Fruit fly (Drosophila melanogaster) whole organism, embryonic: ENCODE data around the gene Strip.

Source experiments
- CG11504 ChIP-seq: fragments of 200-800 bp; sonication (Bioruptor generic); optimal IDR thresholded peaks from 3 replicates; lab custom pipeline; 2019; ENCODE audit warnings: missing biosample characterization, mild to moderate bottlenecking, missing genetic modification characterization, moderate library complexity
- CG11560 ChIP-seq: fragments of 200-800 bp; sonication (Bioruptor generic); IDR thresholded peaks from 3 replicates; pipeline ENCODE4 v1.3.6; 2022; ENCODE audit warnings: missing biosample characterization, missing genetic modification characterization
- CG11695 ChIP-seq: fragments of 200-800 bp; sonication (Bioruptor generic); IDR thresholded peaks from 3 replicates; pipeline ENCODE4 v1.3.6; 2022; ENCODE audit warnings: missing biosample characterization, missing genetic modification characterization
- CG12071 ChIP-seq: fragments of 200-800 bp; sonication (Bioruptor generic); optimal IDR thresholded peaks from 3 replicates; lab custom pipeline; 2018; ENCODE audit warnings: missing biosample characterization, mild to moderate bottlenecking, missing genetic modification characterization
- CG12104 ChIP-seq: fragments of 200-800 bp; sonication (Bioruptor generic); optimal IDR thresholded peaks from 3 replicates; lab custom pipeline; 2016; ENCODE audit warnings: missing biosample characterization, missing genetic modification characterization
- CG12299 ChIP-seq: fragments of 200-800 bp; sonication (Bioruptor generic); optimal IDR thresholded peaks from 2 replicates; lab custom pipeline; 2018; ENCODE audit warnings: missing biosample characterization, mild to moderate bottlenecking, missing genetic modification characterization
- CG12942 ChIP-seq: fragments of 200-800 bp; sonication (Bioruptor generic); optimal IDR thresholded peaks from 3 replicates; lab custom pipeline; 2016; ENCODE audit warnings: missing biosample characterization, missing genetic modification characterization
- CG13123 ChIP-seq: fragments of 200-800 bp; sonication (Bioruptor generic); optimal IDR thresholded peaks from 2 replicates; lab custom pipeline; 2016; ENCODE audit warnings: missing biosample characterization, missing genetic modification characterization
- CG13424 ChIP-seq: fragments of 200-800 bp; sonication (Bioruptor generic); optimal IDR thresholded peaks from 2 replicates; lab custom pipeline; 2019; ENCODE audit warnings: missing biosample characterization, mild to moderate bottlenecking, missing genetic modification characterization, moderate library complexity
- CG13624 ChIP-seq: fragments of 200-800 bp; sonication (Bioruptor generic); optimal IDR thresholded peaks from 2 replicates; lab custom pipeline; 2016; ENCODE audit warnings: missing biosample characterization, missing genetic modification characterization
- CG14014 ChIP-seq: fragments of 200-800 bp; sonication (Bioruptor generic); IDR thresholded peaks from 2 replicates; pipeline ENCODE4 v1.3.6; 2022; ENCODE audit warnings: missing biosample characterization, missing genetic modification characterization
- CG14860 ChIP-seq: fragments of 200-800 bp; sonication (Bioruptor generic); IDR thresholded peaks from 3 replicates; pipeline ENCODE4 v1.3.6; 2022; ENCODE audit warnings: missing biosample characterization, missing genetic modification characterization; ENCODE audit not compliant: partially characterized antibody
- CG17361 ChIP-seq: fragments of 200-800 bp; sonication (Bioruptor generic); IDR thresholded peaks from 3 replicates; pipeline ENCODE4 v1.3.6; 2022; ENCODE audit warnings: missing biosample characterization, missing genetic modification characterization
- CG1792 ChIP-seq: fragments of 200-800 bp; sonication (Bioruptor generic); optimal IDR thresholded peaks from 2 replicates; lab custom pipeline; 2016; ENCODE audit warnings: missing biosample characterization, missing genetic modification characterization
- CG18011 ChIP-seq: fragments of 200-800 bp; sonication (Bioruptor generic); optimal IDR thresholded peaks from 2 replicates; lab custom pipeline; 2017; ENCODE audit warnings: missing biosample characterization, missing genetic modification characterization, mild to moderate bottlenecking, moderate library complexity, missing genotype
- CG2199 ChIP-seq: fragments of 200-800 bp; sonication (Bioruptor generic); IDR thresholded peaks from 3 replicates; pipeline ENCODE4 v1.3.6; 2022; ENCODE audit warnings: missing biosample characterization, missing genetic modification characterization
- CG30431 ChIP-seq: fragments of 200-800 bp; sonication (Bioruptor generic); optimal IDR thresholded peaks from 2 replicates; lab custom pipeline; 2017; ENCODE audit warnings: missing biosample characterization, missing genetic modification characterization
- CG32767 ChIP-seq: fragments of 200-800 bp; sonication (Bioruptor generic); IDR thresholded peaks from 2 replicates; pipeline ENCODE4 v1.3.6; 2022; ENCODE audit warnings: missing biosample characterization, missing genetic modification characterization
- CG34422 ChIP-seq: fragments of 200-800 bp; sonication (Bioruptor generic); IDR thresholded peaks from 3 replicates; pipeline ENCODE4 v1.3.6; 2022; ENCODE audit warnings: missing biosample characterization, missing genetic modification characterization
- CG8388 ChIP-seq: fragments of 200-800 bp; sonication (Bioruptor generic); optimal IDR thresholded peaks from 2 replicates; lab custom pipeline; 2019; ENCODE audit warnings: missing biosample characterization, mild to moderate bottlenecking, missing genetic modification characterization, moderate library complexity
- CoRest ChIP-seq: fragments of 200-800 bp; sonication (Bioruptor generic); optimal IDR thresholded peaks from 3 replicates; lab custom pipeline; 2018; ENCODE audit warnings: missing biosample characterization, mild to moderate bottlenecking, missing genetic modification characterization, moderate library complexity
- Dip2 ChIP-seq: fragments of 200-800 bp; sonication (Bioruptor generic); IDR thresholded peaks from 2 replicates; pipeline ENCODE4 v1.3.6; 2022; ENCODE audit warnings: missing biosample characterization, missing genetic modification characterization
- Drgx ChIP-seq: fragments of 200-800 bp; sonication (Bioruptor generic); IDR thresholded peaks from 2 replicates; pipeline ENCODE4 v1.3.6; 2022; ENCODE audit warnings: missing biosample characterization, missing genetic modification characterization
- Ets65A ChIP-seq: fragments of 200-800 bp; sonication (Bioruptor generic); peaks from one replicate; lab custom pipeline; 2016; ENCODE audit warnings: missing biosample characterization, missing genetic modification characterization
- Ets97D ChIP-seq: fragments of 200-800 bp; sonication (Bioruptor generic); optimal IDR thresholded peaks from 3 replicates; lab custom pipeline; 2016; ENCODE audit warnings: missing biosample characterization, missing genetic modification characterization
- Hmr ChIP-seq: fragments of 200-800 bp; sonication (Bioruptor generic); optimal IDR thresholded peaks from 3 replicates; lab custom pipeline; 2017; ENCODE audit warnings: mild to moderate bottlenecking, missing biosample characterization, missing genetic modification reagents, missing genetic modification characterization
- Hr39 ChIP-seq: fragments of >200 bp; optimal IDR thresholded peaks from 2 replicates; lab custom pipeline; 2017
- Med ChIP-seq: fragments of 200-800 bp; sonication (Bioruptor generic); peaks from one replicate; lab custom pipeline; 2016; ENCODE audit warnings: missing biosample characterization, missing genetic modification characterization, mild to moderate bottlenecking, inconsistent platforms, moderate library complexity
- Nf-YB ChIP-seq: fragments of 200-800 bp; sonication (Bioruptor generic); optimal IDR thresholded peaks from 3 replicates; lab custom pipeline; 2019; ENCODE audit warnings: missing biosample characterization, mild to moderate bottlenecking, missing genetic modification characterization, moderate library complexity
- Sin3A ChIP-seq: fragments of >200 bp; optimal IDR thresholded peaks from 2 replicates; lab custom pipeline; 2018
- Tbp ChIP-seq: fragments of >200 bp; optimal IDR thresholded peaks from 2 replicates; lab custom pipeline; 2018; ENCODE audit warnings: missing biosample characterization, missing genetic modification characterization
- ab ChIP-seq: fragments of 200-800 bp; sonication (Bioruptor generic); optimal IDR thresholded peaks from 2 replicates; lab custom pipeline; 2016; ENCODE audit warnings: missing biosample characterization, missing genetic modification characterization
- aop ChIP-seq: fragments of 200-800 bp; sonication (Bioruptor generic); IDR thresholded peaks from 2 replicates; pipeline ENCODE4 v1.3.6; 2022; ENCODE audit warnings: missing biosample characterization, missing genetic modification characterization
- bcd ChIP-seq: fragments of 200-800 bp; sonication (Bioruptor generic); optimal IDR thresholded peaks from 2 replicates; lab custom pipeline; 2017; ENCODE audit warnings: missing biosample characterization, mild to moderate bottlenecking, missing genetic modification characterization
- chm ChIP-seq: fragments of 200-800 bp; sonication (Bioruptor generic); IDR thresholded peaks from 2 replicates; pipeline ENCODE4 v1.3.6; 2022; ENCODE audit warnings: missing biosample characterization, missing genetic modification characterization
- fu2 ChIP-seq: fragments of 200-800 bp; sonication (Bioruptor generic); optimal IDR thresholded peaks from 2 replicates; lab custom pipeline; 2016; ENCODE audit warnings: missing biosample characterization, missing genetic modification characterization
- gce ChIP-seq: fragments of 200-800 bp; sonication (Bioruptor generic); IDR thresholded peaks from 3 replicates; pipeline ENCODE4 v1.3.6; 2022; ENCODE audit warnings: missing biosample characterization, missing genetic modification characterization
- h ChIP-seq: fragments of >200 bp; optimal IDR thresholded peaks from 2 replicates; lab custom pipeline; 2017
- hkb ChIP-seq, 2 experiments: fragments of 200-800 bp in 1 of 2; fragments of >200 bp in 1 of 2; sonication (Bioruptor generic) in 1 of 2; IDR thresholded peaks in 1 of 2; optimal IDR thresholded peaks in 1 of 2; 2 replicates each; pipeline versions ENCODE4 v1.3.6 to Lab custom; 2017 to 2022; ENCODE audit warnings: missing biosample characterization in 1 of 2, missing genetic modification characterization in 1 of 2
- hth ChIP-seq: fragments of >200 bp; optimal IDR thresholded peaks from 2 replicates; lab custom pipeline; 2017; ENCODE audit warnings: inconsistent platforms
- insv ChIP-seq, 2 experiments: fragments of 200-800 bp; sonication (Bioruptor generic); optimal IDR thresholded peaks; 3 replicates each; lab custom pipeline; 2016 to 2018; ENCODE audit warnings: missing biosample characterization in 2 of 2, missing genetic modification characterization in 2 of 2
- ken ChIP-seq: fragments of 200-800 bp; sonication (Bioruptor generic); IDR thresholded peaks from 3 replicates; pipeline ENCODE4 v1.3.6; 2022; ENCODE audit warnings: missing biosample characterization, missing genetic modification characterization
- lmd ChIP-seq: fragments of 200-800 bp; sonication (Bioruptor generic); IDR thresholded peaks from 2 replicates; pipeline ENCODE4 v1.3.6; 2022; ENCODE audit warnings: missing biosample characterization, missing genetic modification characterization
- pita ChIP-seq: fragments of 200-800 bp; sonication (Bioruptor generic); optimal IDR thresholded peaks from 2 replicates; lab custom pipeline; 2017; ENCODE audit warnings: missing biosample characterization, mild to moderate bottlenecking, missing genetic modification characterization
- schlank ChIP-seq: fragments of 200-800 bp; sonication (Bioruptor generic); optimal IDR thresholded peaks from 2 replicates; lab custom pipeline; 2018; ENCODE audit warnings: missing biosample characterization, mild to moderate bottlenecking, missing genetic modification characterization
- sisA ChIP-seq: fragments of 200-800 bp; sonication (Bioruptor generic); IDR thresholded peaks from 2 replicates; pipeline ENCODE4 v1.3.6; 2022; ENCODE audit warnings: missing biosample characterization, missing genetic modification characterization
- so ChIP-seq: fragments of 200-800 bp; sonication (Bioruptor generic); IDR thresholded peaks from 3 replicates; pipeline ENCODE4 v1.3.6; 2022; ENCODE audit warnings: missing biosample characterization, missing genetic modification characterization
- tx ChIP-seq: fragments of 200-800 bp; sonication (Bioruptor generic); optimal IDR thresholded peaks from 2 replicates; lab custom pipeline; 2016; ENCODE audit warnings: missing biosample characterization, missing genetic modification characterization
- unpg ChIP-seq: fragments of 200-800 bp; sonication (Bioruptor generic); optimal IDR thresholded peaks from 3 replicates; lab custom pipeline; 2018; ENCODE audit warnings: missing biosample characterization, mild to moderate bottlenecking, missing genetic modification characterization, moderate library complexity
- vnd ChIP-seq: fragments of 200-800 bp; sonication (Bioruptor generic); IDR thresholded peaks from 3 replicates; pipeline ENCODE4 v1.3.6; 2022; ENCODE audit warnings: missing biosample characterization, missing genetic modification characterization; ENCODE audit not compliant: partially characterized antibody

Gene Strip

DNA sequence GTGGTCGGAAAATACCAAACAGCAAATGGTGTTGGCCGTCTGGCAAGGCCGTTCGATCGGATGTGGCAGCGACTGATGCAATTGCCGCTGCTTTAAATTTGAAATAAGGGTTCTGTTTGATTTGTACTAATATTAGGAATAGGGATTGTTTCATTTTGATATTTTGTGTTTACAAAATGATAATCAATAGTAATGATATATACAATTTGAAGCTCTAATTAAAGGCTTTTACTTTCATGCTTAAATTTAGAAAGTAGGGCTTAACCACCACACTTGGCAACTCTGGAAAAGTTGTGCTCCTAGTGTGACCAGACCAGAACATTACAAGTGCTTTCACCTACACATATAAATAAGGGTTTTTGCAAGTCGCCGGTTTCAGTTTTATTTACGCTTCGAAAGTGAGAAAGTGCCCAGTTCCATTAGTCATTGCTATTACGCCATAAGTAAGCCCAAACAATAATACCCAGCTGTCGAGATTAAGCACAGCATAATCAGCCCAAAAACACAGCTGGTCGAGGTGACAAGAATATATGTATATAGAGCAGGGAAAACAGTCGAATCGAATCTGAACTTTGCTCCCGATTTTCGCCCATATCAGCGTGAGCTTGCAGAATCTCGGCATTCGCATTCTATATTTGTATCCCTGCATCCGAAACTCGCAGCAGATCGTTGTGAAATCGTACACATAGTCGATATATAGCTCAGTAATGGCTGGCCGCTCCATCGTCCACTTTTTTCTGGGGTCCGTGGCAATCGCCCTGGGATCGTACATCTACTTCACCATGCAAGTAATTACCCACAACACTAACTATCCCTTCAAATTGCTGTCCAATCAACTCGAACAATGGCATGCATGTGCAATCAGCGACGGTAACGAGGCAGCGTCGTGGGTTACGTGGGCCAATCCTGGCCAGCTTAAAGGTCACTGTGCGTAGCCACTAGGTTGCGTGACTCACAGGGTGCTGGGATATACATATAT is 2.5 kb downstream of the Strip start, which contains the start of gene Gtpx (continued):
- TF ChIP-seq Hmr (GFP tag; lab: Kevin White, UChicago) (peak; percentile 56), schlank (tag; lab: Kevin White, UChicago) (no peak), CG13424 (peak; percentile 69), bcd (GFP tag; lab: Kevin White, UChicago) (peak; percentile 35), gce (GFP tag; lab: Robert Waterston, UW) (no peak), insv (GFP tag; optimal IDR thresholded peaks at IDR 0.05; lab: Kevin White, UChicago) (no peak), CG11560 (tag; lab: Robert Waterston, UW) (no peak), sisA (GFP tag; lab: Robert Waterston, UW) (no peak), CG14014 (GFP tag; lab: Robert Waterston, UW) (no peak), ab (GFP tag; lab: Kevin White, UChicago) (peak; percentile 6), Sin3A (lab: Kevin White, UChicago) (peak; percentile 96), CG30431 (GFP tag; lab: Kevin White, UChicago) (no peak), Ets97D (GFP tag; lab: Kevin White, UChicago) (peak; percentile 77), Med (GFP tag; lab: Kevin White, UChicago) (peak; percentile 85), CG11504 (tag; lab: Kevin White, UChicago) (no peak), Dip2 (GFP tag; lab: Robert Waterston, UW) (no peak), fu2 (GFP tag; lab: Kevin White, UChicago) (peak; percentile 11), Tbp (GFP tag; lab: Kevin White, UChicago) (no peak), hth (no peak), so (GFP tag; lab: Robert Waterston, UW) (no peak), CG18011 (GFP tag; lab: Kevin White, UChicago) (peak; percentile 34), aop (no peak), unpg (GFP tag; lab: Kevin White, UChicago) (no peak), pita (GFP tag; lab: Kevin White, UChicago) (no peak), CG17361 (GFP tag; lab: Robert Waterston, UW) (peak; percentile 66; the same call in 2 of the 3 replicates), CG12104 (no peak), Nf-YB (GFP tag; lab: Kevin White, UChicago) (no peak), CG12942 (no peak), CG14860 (GFP tag; lab: Robert Waterston, UW) (no peak), CG1792 (GFP tag; lab: Kevin White, UChicago) (no peak), CG12299 (tag; lab: Kevin White, UChicago) (no peak), ken (0 out of 3 replicates have a peak, but pooled peaks have one; percentile 4), tx (GFP tag; lab: Kevin White, UChicago) (peak; percentile 40), Hr39 (no peak), CG2199 (GFP tag; lab: Robert Waterston, UW) (no peak), vnd (GFP tag; lab: Robert Waterston, UW) (no peak), CG13123 (GFP tag; lab: Kevin White, UChicago) (no peak), CG32767 (GFP tag; lab: Robert Waterston, UW) (no peak), hkb (optimal IDR thresholded peaks at IDR 0.05; lab: Kevin White, UChicago) (peak; percentile 90), hkb (GFP tag; IDR thresholded peaks at IDR 0.05; lab: Robert Waterston, UW) (no peak), h (lab: Kevin White, UChicago) (no peak), Ets65A (GFP tag; lab: Kevin White, UChicago) (peak; percentile 11), CG34422 (GFP tag; lab: Robert Waterston, UW) (0 out of 3 replicates have a peak, but pooled peaks have one; percentile 20), chm (GFP tag; lab: Robert Waterston, UW) (no peak), lmd (GFP tag; lab: Robert Waterston, UW) (peak; percentile 20; the same call in 1 of the 2 replicates), CG8388 (GFP tag; lab: Kevin White, UChicago) (peak; percentile 19), CG13624 (GFP tag; lab: Kevin White, UChicago) (peak; percentile 73), CG11695 (no peak), CG12071 (GFP tag; lab: Kevin White, UChicago) (no peak), CoRest (tag; lab: Kevin White, UChicago) (peak; percentile 79), Drgx (GFP tag; lab: Robert Waterston, UW) (0 out of 2 replicates have a peak, but pooled peaks have one; percentile 24)
